Worm (Caenorhabditis elegans): ENCODE measurements around the gene col-113.

The col-113 gene

DNA sequence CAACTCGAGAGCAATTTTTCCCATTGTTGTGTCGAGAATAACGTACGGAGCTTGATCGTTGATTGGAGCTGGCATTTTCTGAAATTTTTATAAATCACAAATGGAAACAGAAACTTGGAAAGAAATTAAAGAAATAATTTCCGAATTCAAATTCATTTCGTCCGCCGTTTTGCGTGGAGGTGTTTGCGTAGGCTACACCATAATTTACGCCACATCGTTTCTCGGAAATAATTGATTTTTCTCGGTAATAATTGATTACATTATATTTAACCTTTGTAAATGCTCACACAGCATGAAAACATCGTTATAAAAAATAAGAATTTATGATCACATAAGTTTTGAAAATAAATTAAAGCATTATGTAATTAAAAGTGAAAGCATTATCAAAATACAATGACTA lies 19.2 kb downstream of the col-113 start, which contains the start of gene cyn-12 (continued):
- TF ChIP-seq unc-30 (tag; optimal IDR thresholded peaks at IDR 0.05) (no peak), nhr-28 (tag; optimal IDR thresholded peaks at IDR 0.05) (no peak), dpl-1 (GFP tag; optimal IDR thresholded peaks at IDR 0.05) (peak in 2 of 3 experiments; percentile 48 to 58), isw-1 (GFP tag; IDR thresholded peaks at IDR 0.05) (no peak), lin-35 (GFP tag; optimal IDR thresholded peaks at IDR 0.05) (peak; percentile 19 to 46), tbx-2 (tag; optimal IDR thresholded peaks at IDR 0.05) (peak; percentile 6), vab-15 (tag; optimal IDR thresholded peaks at IDR 0.05) (no peak), ztf-4 (tag; optimal IDR thresholded peaks at IDR 0.05) (no peak), lin-13 (GFP tag; optimal IDR thresholded peaks at IDR 0.05) (no peak), C34B4.2 (tag; optimal IDR thresholded peaks at IDR 0.05) (no peak), rnt-1 (tag; optimal IDR thresholded peaks at IDR 0.05) (no peak), alr-1 (tag; optimal IDR thresholded peaks at IDR 0.05; ENCODE audit: borderline replicate concordance) (no peak), snu-23 (GFP tag; optimal IDR thresholded peaks at IDR 0.05) (peak; percentile 55), nhr-237 (tag; optimal IDR thresholded peaks at IDR 0.05) (no peak), aly-2 (tag; optimal IDR thresholded peaks at IDR 0.05) (no peak), ztf-11 (tag; optimal IDR thresholded peaks at IDR 0.05) (no peak), F16B12.6 (tag; optimal IDR thresholded peaks at IDR 0.05) (peak; percentile 85), blmp-1 (tag; optimal IDR thresholded peaks at IDR 0.05) (no peak), mef-2 (tag; optimal IDR thresholded peaks at IDR 0.05) (no peak), hlh-17 (GFP tag; optimal IDR thresholded peaks at IDR 0.05; ENCODE audit: borderline replicate concordance) (no peak), xbp-1 (tag; optimal IDR thresholded peaks at IDR 0.05) (no peak), snpc-4 (tag; optimal IDR thresholded peaks at IDR 0.05) (no peak), unc-86 (tag; optimal IDR thresholded peaks at IDR 0.05) (no peak)

DNA sequence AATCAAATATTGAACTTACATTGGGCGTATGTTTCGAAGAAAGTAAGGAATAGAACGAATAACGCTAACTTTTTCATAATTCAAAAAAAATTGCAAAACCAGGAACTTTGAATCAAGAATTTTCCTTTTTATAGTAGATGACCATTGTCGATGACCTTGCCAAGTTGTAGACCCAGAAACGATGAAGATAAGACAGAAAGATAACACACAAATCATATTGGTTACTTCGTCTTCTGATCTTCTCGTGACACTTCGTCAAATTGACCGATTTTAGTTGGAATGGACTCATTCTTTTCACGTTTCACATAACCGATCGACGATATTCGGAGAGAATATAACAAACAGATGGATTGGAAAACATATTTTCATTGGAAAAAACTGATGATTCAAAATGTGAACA lies 20.5 kb downstream of the col-113 start, which contains the start of gene grsp-3:
Gene grsp-3, minus strand, starts transcription at position 149 of the 400 bp plus-strand sequence.
- TF ChIP-seq snpc-4 (tag; optimal IDR thresholded peaks at IDR 0.05) (no peak), elt-3 (tag; optimal IDR thresholded peaks at IDR 0.05) (peak in 2 of 6 experiments; percentile 59 to 95), rnt-1 (tag; optimal IDR thresholded peaks at IDR 0.05) (peak; percentile 7), dpl-1 (GFP tag; optimal IDR thresholded peaks at IDR 0.05) (peak in 1 of 3 experiments; percentile 26), mdl-1 (tag; optimal IDR thresholded peaks at IDR 0.05) (peak in 1 of 2 experiments; percentile 32), ceh-82 (tag; optimal IDR thresholded peaks at IDR 0.05) (no peak), nhr-19 (GFP tag; conservative IDR thresholded peaks at IDR 0.05) (no peak; the same call in 1 of the 2 replicates), lsy-2 (tag; optimal IDR thresholded peaks at IDR 0.05) (peak; percentile 1 to 33), nhr-71 (tag; optimal IDR thresholded peaks at IDR 0.05) (peak; percentile 59), unc-130 (tag; optimal IDR thresholded peaks at IDR 0.05) (peak; percentile 39), lin-14 (GFP tag; optimal IDR thresholded peaks at IDR 0.05) (peak; percentile 60), tbx-2 (tag; optimal IDR thresholded peaks at IDR 0.05) (peak; percentile 18), tlp-1 (tag; optimal IDR thresholded peaks at IDR 0.05) (no peak), nhr-20 (tag; optimal IDR thresholded peaks at IDR 0.05) (peak; percentile 60), nhr-85 (tag) (peak; percentile 89), mep-1 (tag; optimal IDR thresholded peaks at IDR 0.05) (peak; percentile 39), snu-23 (GFP tag; optimal IDR thresholded peaks at IDR 0.05) (peak; percentile 57), elt-2 (tag; optimal IDR thresholded peaks at IDR 0.05) (no peak), blmp-1 (tag; optimal IDR thresholded peaks at IDR 0.05) (peak; percentile 80), lin-35 (GFP tag; optimal IDR thresholded peaks at IDR 0.05) (peak in 1 of 2 experiments; percentile 43)

DNA sequence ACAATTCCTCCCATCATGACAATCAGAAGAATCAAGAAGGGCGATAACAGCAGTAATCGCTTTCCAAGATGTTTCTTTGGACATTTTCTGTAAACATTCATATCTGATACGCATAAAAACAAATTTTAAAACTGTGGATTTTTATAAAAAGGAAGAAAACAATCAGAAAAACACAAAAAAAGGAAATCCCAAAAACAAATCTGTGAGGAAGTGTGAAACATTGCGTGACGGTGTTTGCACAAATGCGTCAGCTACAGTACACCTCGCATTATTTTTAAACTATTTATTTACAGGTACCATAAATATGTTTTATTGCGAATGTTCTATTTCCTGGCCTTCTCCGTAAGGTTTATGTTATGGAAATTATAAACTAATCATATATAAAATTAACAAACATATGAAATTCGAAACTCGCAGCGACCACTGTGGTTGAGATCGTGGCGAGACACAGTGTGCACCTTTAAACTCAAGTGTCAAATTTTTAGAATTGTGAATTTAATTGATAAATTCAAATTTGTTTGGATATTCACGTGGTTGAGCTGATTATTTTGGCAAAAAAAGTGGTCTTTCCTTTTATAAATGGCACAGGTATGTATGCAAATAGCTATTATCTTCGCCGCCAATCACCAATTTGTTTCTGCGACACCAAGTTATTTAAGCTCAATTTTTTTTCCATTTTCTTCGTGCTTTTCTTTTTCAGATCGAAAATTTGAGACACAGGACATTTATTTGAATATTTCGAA lies 30.8 kb downstream of the col-113 start, which contains the start of the genes C34D4.10 and str-48:
Gene C34D4.10, minus strand, starts transcription at position 101 of the 743 bp plus-strand sequence.
Gene str-48, plus strand, starts transcription at position 693 of the 743 bp plus-strand sequence.
- TF ChIP-seq lin-15B (tag; optimal IDR thresholded peaks at IDR 0.05), result no peak
- TF ChIP-seq efl-1 (optimal IDR thresholded peaks at IDR 0.05), result no peak
- no peak for TF ChIP-seq efl-1 (GFP tag; optimal IDR thresholded peaks at IDR 0.05 in 1 of 2)
- no peak for TF ChIP-seq zip-4 (GFP tag; optimal IDR thresholded peaks at IDR 0.05)
- no peak for TF ChIP-seq mep-1 (tag; optimal IDR thresholded peaks at IDR 0.05)
- TF ChIP-seq nhr-12 (tag; optimal IDR thresholded peaks at IDR 0.05), result no peak
- TF ChIP-seq nhr-84 (tag; optimal IDR thresholded peaks at IDR 0.05), result no peak
- no peak for TF ChIP-seq C34B4.2 (tag; optimal IDR thresholded peaks at IDR 0.05)
- TF ChIP-seq ceh-90 (tag; optimal IDR thresholded peaks at IDR 0.05), result no peak

Measured in whole organism, L1 larva.